Fruit fly (Drosophila melanogaster) whole organism, embryonic: ENCODE measurements around the gene CG2931.
A peak's percentile ranks its signal among the peaks of the same experiment; 100 is the strongest.

ENCODE experiments used
- ATbp ChIP-seq: fragments of 200-800 bp; sonication (Bioruptor generic); optimal IDR thresholded peaks from 2 replicates; lab custom pipeline; 2017; ENCODE audit warnings: missing biosample characterization, mild to moderate bottlenecking, missing genetic modification characterization, missing genetic modification reagents
- CG10274 ChIP-seq: fragments of 200-800 bp; sonication (Bioruptor generic); optimal IDR thresholded peaks from 3 replicates; lab custom pipeline; 2017; ENCODE audit warnings: missing biosample characterization, mild to moderate bottlenecking, missing genetic modification characterization
- CG10321 ChIP-seq: fragments of 200-800 bp; sonication (Bioruptor generic); IDR thresholded peaks from 2 replicates; pipeline ENCODE4 v1.3.6; 2022; ENCODE audit warnings: missing biosample characterization, missing genetic modification characterization
- CG10366 ChIP-seq: fragments of 200-800 bp; sonication (Bioruptor generic); IDR thresholded peaks from 2 replicates; pipeline ENCODE4 v1.3.6; 2022; ENCODE audit warnings: missing biosample characterization, missing genetic modification characterization
- CG11247 ChIP-seq: fragments of 200-800 bp; sonication (Bioruptor generic); IDR thresholded peaks from 2 replicates; pipeline ENCODE4 v1.3.6; 2022; ENCODE audit warnings: missing biosample characterization, missing genetic modification characterization
- CG12744 ChIP-seq: fragments of 200-800 bp; sonication (Bioruptor generic); optimal IDR thresholded peaks from 2 replicates; lab custom pipeline; 2016; ENCODE audit warnings: missing biosample characterization, missing genetic modification characterization
- CG12942 ChIP-seq: fragments of 200-800 bp; sonication (Bioruptor generic); optimal IDR thresholded peaks from 3 replicates; lab custom pipeline; 2016; ENCODE audit warnings: missing biosample characterization, missing genetic modification characterization
- CG15073 ChIP-seq: fragments of 200-800 bp; sonication (Bioruptor generic); optimal IDR thresholded peaks from 2 replicates; lab custom pipeline; 2016; ENCODE audit warnings: missing biosample characterization, missing genetic modification characterization
- CG17359 ChIP-seq: fragments of 200-800 bp; sonication (Bioruptor generic); optimal IDR thresholded peaks from 3 replicates; lab custom pipeline; 2018; ENCODE audit warnings: missing biosample characterization, mild to moderate bottlenecking, missing genetic modification characterization, moderate library complexity
- CG18764 ChIP-seq: fragments of 200-800 bp; sonication (Bioruptor generic); optimal IDR thresholded peaks from 3 replicates; lab custom pipeline; 2016; ENCODE audit warnings: missing biosample characterization, missing genetic modification characterization
- CG2875 ChIP-seq: fragments of 200-800 bp; sonication (Bioruptor generic); optimal IDR thresholded peaks from 2 replicates; lab custom pipeline; 2017; ENCODE audit warnings: missing biosample characterization, mild to moderate bottlenecking, missing genetic modification characterization, missing genetic modification reagents
- CG32767 ChIP-seq: fragments of 200-800 bp; sonication (Bioruptor generic); IDR thresholded peaks from 2 replicates; pipeline ENCODE4 v1.3.6; 2022; ENCODE audit warnings: missing biosample characterization, missing genetic modification characterization
- CG32772 ChIP-seq: fragments of 200-800 bp; sonication (Bioruptor generic); IDR thresholded peaks from 2 replicates; pipeline ENCODE4 v1.3.6; 2022; ENCODE audit warnings: missing biosample characterization, missing genetic modification characterization
- CG6689 ChIP-seq: fragments of 200-800 bp; sonication (Bioruptor generic); IDR thresholded peaks from 2 replicates; pipeline ENCODE4 v1.3.6; 2022; ENCODE audit warnings: missing biosample characterization, missing genetic modification characterization
- CG8089 ChIP-seq: fragments of 200-800 bp; sonication (Bioruptor generic); optimal IDR thresholded peaks from 3 replicates; lab custom pipeline; 2016; ENCODE audit warnings: missing biosample characterization, missing genetic modification characterization
- CTCF ChIP-seq: fragments of 200-800 bp; sonication (Bioruptor generic); optimal IDR thresholded peaks from 2 replicates; lab custom pipeline; 2017; ENCODE audit warnings: missing biosample characterization, mild to moderate bottlenecking, missing genetic modification characterization, moderate library complexity
- Dip2 ChIP-seq: fragments of 200-800 bp; sonication (Bioruptor generic); IDR thresholded peaks from 2 replicates; pipeline ENCODE4 v1.3.6; 2022; ENCODE audit warnings: missing biosample characterization, missing genetic modification characterization
- Doc2 ChIP-seq: fragments of 200-800 bp; sonication (Bioruptor generic); IDR thresholded peaks from 2 replicates; pipeline ENCODE4 v1.3.6; 2022; ENCODE audit warnings: missing biosample characterization, missing genetic modification characterization
- Doc3 ChIP-seq: fragments of 200-800 bp; sonication (Bioruptor generic); IDR thresholded peaks from 3 replicates; pipeline ENCODE4 v1.3.6; 2022; ENCODE audit warnings: missing biosample characterization, missing genetic modification characterization; ENCODE audit not compliant: partially characterized antibody
- Dp ChIP-seq: fragments of 200-800 bp; sonication (Bioruptor generic); optimal IDR thresholded peaks from 2 replicates; lab custom pipeline; 2018; ENCODE audit warnings: missing biosample characterization, mild to moderate bottlenecking, missing genetic modification characterization, moderate library complexity
- Dref ChIP-seq: fragments of 200-800 bp; sonication (Bioruptor generic); IDR thresholded peaks from 2 replicates; pipeline ENCODE4 v1.3.6; 2022; ENCODE audit warnings: missing biosample characterization, missing genetic modification characterization
- Ets97D ChIP-seq: fragments of 200-800 bp; sonication (Bioruptor generic); optimal IDR thresholded peaks from 3 replicates; lab custom pipeline; 2016; ENCODE audit warnings: missing biosample characterization, missing genetic modification characterization
- HLH3B ChIP-seq: fragments of 200-800 bp; sonication (Bioruptor generic); IDR thresholded peaks from 2 replicates; pipeline ENCODE4 v1.3.6; 2022; ENCODE audit warnings: missing biosample characterization, missing genetic modification characterization
- HLHmδ ChIP-seq: fragments of 200-800 bp; sonication (Bioruptor generic); optimal IDR thresholded peaks from 2 replicates; lab custom pipeline; 2018; ENCODE audit warnings: missing biosample characterization, mild to moderate bottlenecking, missing genetic modification characterization, moderate library complexity
- Kr ChIP-seq: fragments of 200-800 bp; sonication (Bioruptor generic); optimal IDR thresholded peaks from 2 replicates; lab custom pipeline; 2017; ENCODE audit warnings: missing biosample characterization, mild to moderate bottlenecking, missing genetic modification characterization
- MESR4 ChIP-seq: fragments of 200-800 bp; sonication (Bioruptor generic); optimal IDR thresholded peaks from 2 replicates; lab custom pipeline; 2018; ENCODE audit warnings: missing biosample characterization, mild to moderate bottlenecking, missing genetic modification characterization, moderate library complexity
- NFAT ChIP-seq: fragments of 200-800 bp; sonication (Bioruptor generic); IDR thresholded peaks from 2 replicates; pipeline ENCODE4 v1.3.6; 2022; ENCODE audit warnings: missing biosample characterization, missing genetic modification characterization
- Side ChIP-seq: fragments of 200-800 bp; sonication (Bioruptor generic); optimal IDR thresholded peaks from 2 replicates; lab custom pipeline; 2016; ENCODE audit warnings: missing biosample characterization, missing genetic modification characterization
- Sry-β ChIP-seq: fragments of 200-800 bp; sonication (Bioruptor generic); optimal IDR thresholded peaks from 2 replicates; lab custom pipeline; 2018; ENCODE audit warnings: missing biosample characterization, mild to moderate bottlenecking, missing genetic modification characterization, moderate library complexity
- YL-1 ChIP-seq: fragments of 200-800 bp; sonication (Bioruptor generic); optimal IDR thresholded peaks from 3 replicates; lab custom pipeline; 2017; ENCODE audit warnings: missing biosample characterization, mild to moderate bottlenecking, missing genetic modification characterization
- al ChIP-seq: fragments of 200-800 bp; sonication (Bioruptor generic); IDR thresholded peaks from 2 replicates; pipeline ENCODE4 v1.3.6; 2022; ENCODE audit warnings: missing biosample characterization, missing genetic modification characterization
- ara ChIP-seq: fragments of 200-800 bp; sonication (Bioruptor generic); IDR thresholded peaks from 2 replicates; pipeline ENCODE4 v1.3.6; 2022; ENCODE audit warnings: missing biosample characterization, missing genetic modification characterization
- caup ChIP-seq: fragments of 200-800 bp; sonication (Bioruptor generic); optimal IDR thresholded peaks from 3 replicates; lab custom pipeline; 2017; ENCODE audit warnings: missing biosample characterization, mild to moderate bottlenecking, missing genetic modification characterization, moderate library complexity; ENCODE audit not compliant: severe bottlenecking
- cg ChIP-seq: fragments of 200-800 bp; sonication (Bioruptor generic); optimal IDR thresholded peaks from 3 replicates; lab custom pipeline; 2019; ENCODE audit warnings: missing biosample characterization, mild to moderate bottlenecking, missing genetic modification characterization, moderate library complexity
- dan ChIP-seq: fragments of 200-800 bp; sonication (Bioruptor generic); IDR thresholded peaks from 2 replicates; pipeline ENCODE4 v1.3.6; 2022; ENCODE audit warnings: missing biosample characterization, missing genetic modification characterization
- dmrt11E ChIP-seq: fragments of 200-800 bp; sonication (Bioruptor generic); optimal IDR thresholded peaks from 3 replicates; lab custom pipeline; 2018; ENCODE audit warnings: missing biosample characterization, mild to moderate bottlenecking, missing genetic modification characterization, moderate library complexity
- dpn ChIP-seq, 2 experiments: fragments of 200-800 bp; sonication (Bioruptor generic); optimal IDR thresholded peaks; 3 replicates each; lab custom pipeline; 2016; ENCODE audit warnings: missing biosample characterization in 2 of 2, missing genetic modification characterization in 2 of 2
- emc ChIP-seq: fragments of 200-800 bp; sonication (Bioruptor generic); optimal IDR thresholded peaks from 2 replicates; lab custom pipeline; 2016; ENCODE audit warnings: missing biosample characterization, missing genetic modification characterization
- her ChIP-seq: fragments of 200-800 bp; sonication (Bioruptor generic); optimal IDR thresholded peaks from 2 replicates; lab custom pipeline; 2016; ENCODE audit warnings: missing biosample characterization, missing genetic modification characterization
- kah ChIP-seq: fragments of 200-800 bp; sonication (Bioruptor generic); optimal IDR thresholded peaks from 2 replicates; lab custom pipeline; 2018; ENCODE audit warnings: missing biosample characterization, mild to moderate bottlenecking, missing genetic modification characterization
- lilli ChIP-seq: fragments of 200-800 bp; sonication (Bioruptor generic); optimal IDR thresholded peaks from 3 replicates; lab custom pipeline; 2016; ENCODE audit warnings: missing biosample characterization, missing genetic modification characterization
- luna ChIP-seq: fragments of 200-800 bp; sonication (Bioruptor generic); optimal IDR thresholded peaks from 2 replicates; lab custom pipeline; 2016; ENCODE audit warnings: missing biosample characterization, missing genetic modification characterization
- phol ChIP-seq: fragments of 200-800 bp; sonication (Bioruptor generic); optimal IDR thresholded peaks from 3 replicates; lab custom pipeline; 2018; ENCODE audit warnings: missing biosample characterization, mild to moderate bottlenecking, missing genetic modification characterization, moderate library complexity
- pita ChIP-seq: fragments of 200-800 bp; sonication (Bioruptor generic); optimal IDR thresholded peaks from 2 replicates; lab custom pipeline; 2017; ENCODE audit warnings: missing biosample characterization, mild to moderate bottlenecking, missing genetic modification characterization
- ranshi ChIP-seq: fragments of 200-800 bp; sonication (Bioruptor generic); IDR thresholded peaks from 2 replicates; pipeline ENCODE4 v1.3.6; 2022; ENCODE audit warnings: missing biosample characterization, missing genetic modification characterization
- sc ChIP-seq, 3 experiments: fragments of >200 bp in 2 of 3; fragments of 200-800 bp in 1 of 3; sonication (Bioruptor generic) in 1 of 3; optimal IDR thresholded peaks; 2 replicates in 2 of 3; 3 replicates in 1 of 3; lab custom pipeline; 2017; ENCODE audit warnings: mild to moderate bottlenecking in 1 of 3, missing biosample characterization in 1 of 3, missing genetic modification characterization in 1 of 3, missing genetic modification reagents in 1 of 3
- sens ChIP-seq: fragments of 200-800 bp; sonication (Bioruptor generic); peaks from one replicate; lab custom pipeline; 2016; ENCODE audit warnings: missing biosample characterization, missing genetic modification characterization
- sima ChIP-seq: fragments of 200-800 bp; sonication (Bioruptor generic); optimal IDR thresholded peaks from 2 replicates; lab custom pipeline; 2016; ENCODE audit warnings: missing biosample characterization, missing genetic modification characterization
- sqz ChIP-seq: fragments of 200-800 bp; sonication (Bioruptor generic); optimal IDR thresholded peaks from 3 replicates; lab custom pipeline; 2018; ENCODE audit warnings: missing biosample characterization, mild to moderate bottlenecking, missing genetic modification characterization
- sr ChIP-seq: fragments of 200-800 bp; sonication (Bioruptor generic); IDR thresholded peaks from 3 replicates; pipeline ENCODE4 v1.3.6; 2022; ENCODE audit warnings: missing biosample characterization, missing genetic modification characterization
- unpg ChIP-seq: fragments of 200-800 bp; sonication (Bioruptor generic); optimal IDR thresholded peaks from 3 replicates; lab custom pipeline; 2018; ENCODE audit warnings: missing biosample characterization, mild to moderate bottlenecking, missing genetic modification characterization, moderate library complexity

CG2931 gene

DNA sequence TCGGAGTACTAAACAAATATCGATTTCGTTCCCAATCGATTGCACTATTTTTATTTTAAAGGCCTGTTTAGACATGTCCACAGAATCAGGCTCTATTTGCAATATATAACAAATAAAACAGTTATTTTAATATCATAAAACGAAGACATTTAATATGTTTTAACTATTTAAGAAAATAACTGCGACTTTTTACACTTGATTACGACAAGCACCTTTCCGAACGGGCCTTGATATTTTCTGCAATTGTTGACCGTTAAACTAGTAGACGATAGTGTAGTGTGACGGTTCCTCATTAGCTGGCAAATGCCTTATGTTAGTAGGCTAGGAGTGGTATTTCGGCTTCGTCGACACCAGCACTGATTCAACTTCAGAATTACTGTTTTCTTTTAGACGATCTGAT, at the start of gene CG2931, which contains the start of gene Rheb:
CG2931 (minus strand) TSS at position 26 of the 400 bp plus-strand sequence.
Rheb (plus strand) TSS at position 332 of the 400 bp plus-strand sequence.
- TF ChIP-seq CG12942 (GFP tag; lab: Kevin White, UChicago) (peak; percentile 58), Doc3 (peak; percentile 79), Doc2 (GFP tag; lab: Robert Waterston, UW) (no peak), YL-1 (peak; percentile 87), unpg (GFP tag; lab: Kevin White, UChicago) (peak; percentile 69), CG2875 (GFP tag; lab: Kevin White, UChicago) (peak; percentile 0), CG17359 (tag; lab: Kevin White, UChicago) (peak; percentile 47), her (GFP tag; lab: Kevin White, UChicago) (no peak), CG18764 (peak; percentile 62), al (GFP tag; lab: Robert Waterston, UW) (peak; percentile 45; the same call in 1 of the 2 replicates), CG15073 (GFP tag; lab: Kevin White, UChicago) (no peak), dan (no peak), CG32772 (GFP tag; lab: Robert Waterston, UW) (peak; percentile 60), ATbp (GFP tag; lab: Kevin White, UChicago) (no peak), Kr (GFP tag; lab: Kevin White, UChicago) (no peak), NFAT (GFP tag; lab: Robert Waterston, UW) (no peak), phol (tag; lab: Kevin White, UChicago) (peak; percentile 82), CG11247 (GFP tag; lab: Robert Waterston, UW) (peak; percentile 47), CG32767 (GFP tag; lab: Robert Waterston, UW) (0 out of 2 replicates have a peak, but pooled peaks have one; percentile 18), cg (GFP tag; lab: Kevin White, UChicago) (peak; percentile 2), Ets97D (GFP tag; lab: Kevin White, UChicago) (peak; percentile 76), CG10274 (no peak), ara (GFP tag; lab: Robert Waterston, UW) (peak; percentile 58), HLHmδ (GFP tag; lab: Kevin White, UChicago) (no peak), pita (GFP tag; lab: Kevin White, UChicago) (no peak), HLH3B (GFP tag; lab: Robert Waterston, UW) (0 out of 2 replicates have a peak, but pooled peaks have one; percentile 35), CG12744 (peak; percentile 42), Side (GFP tag; lab: Kevin White, UChicago) (no peak), sima (GFP tag; lab: Kevin White, UChicago) (no peak), lilli (peak; percentile 87), emc (GFP tag; lab: Kevin White, UChicago) (no peak), caup (GFP tag; lab: Kevin White, UChicago) (no peak), dmrt11E (tag; lab: Kevin White, UChicago) (peak; percentile 64), Dref (GFP tag; lab: Robert Waterston, UW) (peak; percentile 63), sr (GFP tag; lab: Robert Waterston, UW) (no peak), Sry-β (GFP tag; lab: Kevin White, UChicago) (peak; percentile 32), sc (optimal IDR thresholded peaks at IDR 0.05; lab: Kevin White, UChicago) (no peak), sc (GFP tag; optimal IDR thresholded peaks at IDR 0.05; lab: Kevin White, UChicago) (no peak), CG10366 (GFP tag; lab: Robert Waterston, UW) (peak; percentile 70), Dip2 (GFP tag; lab: Robert Waterston, UW) (no peak), Dp (GFP tag; lab: Kevin White, UChicago) (peak; percentile 35), CG8089 (GFP tag; lab: Kevin White, UChicago) (peak; percentile 4), CTCF (GFP tag; lab: Kevin White, UChicago) (peak; percentile 27), kah (no peak), sens (GFP tag; lab: Kevin White, UChicago) (peak; percentile 93), luna (GFP tag; lab: Kevin White, UChicago) (no peak), ranshi (0 out of 2 replicates have a peak, but pooled peaks have one; percentile 51), sqz (no peak), CG10321 (GFP tag; lab: Robert Waterston, UW) (no peak), CG6689 (GFP tag; lab: Robert Waterston, UW) (peak; percentile 69), dpn (GFP tag; optimal IDR thresholded peaks at IDR 0.05; lab: Kevin White, UChicago) (peak; percentile 50 to 69), MESR4 (GFP tag; lab: Kevin White, UChicago) (peak; percentile 41)
